Fruit fly (Drosophila melanogaster) whole organism, embryonic: ENCODE measurements around the gene shd.

Source experiments
- Bteb2 ChIP-seq: fragments of 200-800 bp; sonication (Bioruptor generic); optimal IDR thresholded peaks from 2 replicates; lab custom pipeline; 2016; ENCODE audit warnings: missing biosample characterization, missing genetic modification characterization
- CG11504 ChIP-seq: fragments of 200-800 bp; sonication (Bioruptor generic); optimal IDR thresholded peaks from 3 replicates; lab custom pipeline; 2019; ENCODE audit warnings: missing biosample characterization, mild to moderate bottlenecking, missing genetic modification characterization, moderate library complexity
- CG14710 ChIP-seq: fragments of 200-800 bp; sonication (Bioruptor generic); optimal IDR thresholded peaks from 3 replicates; lab custom pipeline; 2019; ENCODE audit warnings: missing biosample characterization, mild to moderate bottlenecking, missing genetic modification characterization, moderate library complexity
- CG15479 ChIP-seq: fragments of 200-800 bp; sonication (Bioruptor generic); optimal IDR thresholded peaks from 3 replicates; lab custom pipeline; 2019; ENCODE audit warnings: missing biosample characterization, mild to moderate bottlenecking, missing genetic modification characterization, moderate library complexity
- CG16779 ChIP-seq: fragments of 200-800 bp; sonication (Bioruptor generic); IDR thresholded peaks from 2 replicates; pipeline ENCODE4 v1.3.6; 2022; ENCODE audit warnings: missing biosample characterization, missing genetic modification characterization
- CG17912 ChIP-seq: fragments of 200-800 bp; sonication (Bioruptor generic); optimal IDR thresholded peaks from 2 replicates; lab custom pipeline; 2018; ENCODE audit warnings: missing biosample characterization, mild to moderate bottlenecking, missing genetic modification characterization
- CG18764 ChIP-seq: fragments of 200-800 bp; sonication (Bioruptor generic); optimal IDR thresholded peaks from 3 replicates; lab custom pipeline; 2016; ENCODE audit warnings: missing biosample characterization, missing genetic modification characterization
- CG4360 ChIP-seq: fragments of 200-800 bp; sonication (Bioruptor generic); IDR thresholded peaks from 2 replicates; pipeline ENCODE4 v1.3.6; 2022; ENCODE audit warnings: missing biosample characterization, missing genetic modification characterization
- CG4854 ChIP-seq: fragments of 200-800 bp; sonication (Bioruptor generic); optimal IDR thresholded peaks from 2 replicates; lab custom pipeline; 2016; ENCODE audit warnings: missing biosample characterization, missing genetic modification characterization, inconsistent platforms
- CG5245 ChIP-seq: fragments of 200-800 bp; sonication (Bioruptor generic); optimal IDR thresholded peaks from 3 replicates; lab custom pipeline; 2016; ENCODE audit warnings: missing biosample characterization, missing genetic modification characterization
- CG6683 ChIP-seq: fragments of 200-800 bp; sonication (Bioruptor generic); optimal IDR thresholded peaks from 2 replicates; lab custom pipeline; 2017; ENCODE audit warnings: missing biosample characterization, mild to moderate bottlenecking, missing genetic modification characterization, missing genetic modification reagents
- CG7786 ChIP-seq: fragments of 200-800 bp; sonication (Bioruptor generic); optimal IDR thresholded peaks from 2 replicates; lab custom pipeline; 2016; ENCODE audit warnings: missing biosample characterization, missing genetic modification characterization
- CG8765 ChIP-seq: fragments of 200-800 bp; sonication (Bioruptor generic); IDR thresholded peaks from 2 replicates; pipeline ENCODE4 v1.3.6; 2022; ENCODE audit warnings: missing biosample characterization, missing genetic modification characterization
- CG9609 ChIP-seq: fragments of 200-800 bp; sonication (Bioruptor generic); optimal IDR thresholded peaks from 3 replicates; lab custom pipeline; 2016; ENCODE audit warnings: missing biosample characterization, missing genetic modification characterization
- CoRest ChIP-seq: fragments of 200-800 bp; sonication (Bioruptor generic); optimal IDR thresholded peaks from 3 replicates; lab custom pipeline; 2018; ENCODE audit warnings: missing biosample characterization, mild to moderate bottlenecking, missing genetic modification characterization, moderate library complexity
- D ChIP-seq, 2 experiments: fragments of 200-800 bp in 1 of 2; fragments of >200 bp in 1 of 2; sonication (Bioruptor generic) in 1 of 2; optimal IDR thresholded peaks; 2 replicates in 1 of 2; 3 replicates in 1 of 2; lab custom pipeline; 2017; ENCODE audit warnings: mild to moderate bottlenecking in 1 of 2, missing biosample characterization in 1 of 2, missing genetic modification characterization in 1 of 2, missing genetic modification reagents in 1 of 2
- Ets65A ChIP-seq: fragments of 200-800 bp; sonication (Bioruptor generic); peaks from one replicate; lab custom pipeline; 2016; ENCODE audit warnings: missing biosample characterization, missing genetic modification characterization
- Hr3 ChIP-seq: fragments of 200-800 bp; sonication (Bioruptor generic); optimal IDR thresholded peaks from 3 replicates; lab custom pipeline; 2016; ENCODE audit warnings: missing biosample characterization, missing genetic modification characterization
- Lhr ChIP-seq: fragments of 200-800 bp; sonication (Bioruptor generic); optimal IDR thresholded peaks from 3 replicates; lab custom pipeline; 2017; ENCODE audit warnings: mild to moderate bottlenecking, missing biosample characterization, missing genetic modification reagents, missing genetic modification characterization
- Oaz ChIP-seq: fragments of 200-800 bp; sonication (Bioruptor generic); IDR thresholded peaks from 2 replicates; pipeline ENCODE4 v1.3.6; 2022; ENCODE audit warnings: missing biosample characterization, missing genetic modification characterization
- Ptx1 ChIP-seq: fragments of 200-800 bp; sonication (Bioruptor generic); IDR thresholded peaks from 2 replicates; pipeline ENCODE4 v1.3.6; 2022; ENCODE audit warnings: missing biosample characterization, missing genetic modification characterization
- TFAM ChIP-seq: fragments of 200-800 bp; sonication (Bioruptor generic); optimal IDR thresholded peaks from 2 replicates; lab custom pipeline; 2017; ENCODE audit warnings: missing biosample characterization, missing genetic modification characterization, inconsistent platforms
- Trl ChIP-seq, 3 experiments: fragments of >200 bp in 2 of 3; fragments of 200-800 bp in 1 of 3; sonication (Bioruptor generic) in 1 of 3; optimal IDR thresholded peaks; 2 replicates in 1 of 3; 3 replicates in 2 of 3; lab custom pipeline; 2016 to 2017; ENCODE audit warnings: missing biosample characterization in 1 of 3, missing genetic modification characterization in 1 of 3
- al ChIP-seq: fragments of 200-800 bp; sonication (Bioruptor generic); IDR thresholded peaks from 2 replicates; pipeline ENCODE4 v1.3.6; 2022; ENCODE audit warnings: missing biosample characterization, missing genetic modification characterization
- ara ChIP-seq: fragments of 200-800 bp; sonication (Bioruptor generic); IDR thresholded peaks from 2 replicates; pipeline ENCODE4 v1.3.6; 2022; ENCODE audit warnings: missing biosample characterization, missing genetic modification characterization
- br ChIP-seq: fragments of >200 bp; optimal IDR thresholded peaks from 2 replicates; lab custom pipeline; 2017
- gce ChIP-seq: fragments of 200-800 bp; sonication (Bioruptor generic); IDR thresholded peaks from 3 replicates; pipeline ENCODE4 v1.3.6; 2022; ENCODE audit warnings: missing biosample characterization, missing genetic modification characterization
- gcm ChIP-seq: fragments of 200-800 bp; sonication (Bioruptor generic); optimal IDR thresholded peaks from 2 replicates; lab custom pipeline; 2019; ENCODE audit warnings: missing biosample characterization, mild to moderate bottlenecking, missing genetic modification characterization, moderate library complexity
- gt ChIP-seq: fragments of 200-800 bp; sonication (Bioruptor generic); IDR thresholded peaks from 2 replicates; pipeline ENCODE4 v1.3.6; 2022; ENCODE audit warnings: missing biosample characterization, missing genetic modification characterization
- ham ChIP-seq: fragments of 200-800 bp; sonication (Bioruptor generic); IDR thresholded peaks from 2 replicates; pipeline ENCODE4 v1.3.6; 2022; ENCODE audit warnings: missing biosample characterization, missing genetic modification characterization
- insv ChIP-seq, 2 experiments: fragments of 200-800 bp; sonication (Bioruptor generic); optimal IDR thresholded peaks; 3 replicates each; lab custom pipeline; 2016 to 2018; ENCODE audit warnings: missing biosample characterization in 2 of 2, missing genetic modification characterization in 2 of 2
- kni ChIP-seq: fragments of 200-800 bp; sonication (Bioruptor generic); optimal IDR thresholded peaks from 3 replicates; lab custom pipeline; 2017; ENCODE audit warnings: mild to moderate bottlenecking, missing biosample characterization, missing genetic modification reagents, missing genetic modification characterization
- pfk ChIP-seq: fragments of 200-800 bp; sonication (Bioruptor generic); optimal IDR thresholded peaks from 2 replicates; lab custom pipeline; 2018; ENCODE audit warnings: missing biosample characterization, mild to moderate bottlenecking, missing genetic modification characterization, moderate library complexity
- pros ChIP-seq: fragments of 200-800 bp; sonication (Bioruptor generic); optimal IDR thresholded peaks from 3 replicates; lab custom pipeline; 2019; ENCODE audit warnings: missing biosample characterization, mild to moderate bottlenecking, missing genetic modification characterization, moderate library complexity
- pzg ChIP-seq: fragments of 200-800 bp; sonication (Bioruptor generic); optimal IDR thresholded peaks from 3 replicates; lab custom pipeline; 2018; ENCODE audit warnings: missing biosample characterization, mild to moderate bottlenecking, missing genetic modification characterization, moderate library complexity
- sd ChIP-seq: fragments of 200-800 bp; sonication (Bioruptor generic); optimal IDR thresholded peaks from 3 replicates; lab custom pipeline; 2018; ENCODE audit warnings: missing biosample characterization, mild to moderate bottlenecking, missing genetic modification characterization, moderate library complexity
- so ChIP-seq: fragments of 200-800 bp; sonication (Bioruptor generic); IDR thresholded peaks from 3 replicates; pipeline ENCODE4 v1.3.6; 2022; ENCODE audit warnings: missing biosample characterization, missing genetic modification characterization
- tll ChIP-seq, 2 experiments: fragments of 200-800 bp in 1 of 2; fragments of >200 bp in 1 of 2; sonication (Bioruptor generic) in 1 of 2; optimal IDR thresholded peaks; 2 replicates each; lab custom pipeline; 2017 to 2019; ENCODE audit warnings: missing biosample characterization in 2 of 2, missing genetic modification characterization in 2 of 2, mild to moderate bottlenecking in 1 of 2, moderate library complexity in 1 of 2
- twi ChIP-seq: fragments of 200-800 bp; optimal IDR thresholded peaks from 2 replicates; lab custom pipeline; 2019; ENCODE audit warnings: missing biosample characterization, mild to moderate bottlenecking, missing genetic modification characterization, moderate library complexity

Gene shd

dm6 chr3L:14637705-14638529, 23.7 kb downstream of the shd start (continued):
- no peak for TF ChIP-seq CG17912 (GFP tag; lab: Kevin White, UChicago)
- peak; percentile 3 for TF ChIP-seq pros (GFP tag; lab: Kevin White, UChicago)
- TF ChIP-seq Ptx1: no peak
- TF ChIP-seq Oaz (GFP tag; lab: Robert Waterston, UW): no peak
- 0 out of 3 replicates have a peak, but pooled peaks have one; percentile 6 for TF ChIP-seq gce (GFP tag; lab: Robert Waterston, UW)
- no peak for TF ChIP-seq gcm (GFP tag; lab: Kevin White, UChicago)
- no peak for TF ChIP-seq CG5245
- no peak for TF ChIP-seq CG6683 (GFP tag; lab: Kevin White, UChicago)
- no peak for TF ChIP-seq gt
- TF ChIP-seq Trl (optimal IDR thresholded peaks at IDR 0.05; lab: Kevin White, UChicago): no peak
- no peak for TF ChIP-seq Trl (GFP tag; optimal IDR thresholded peaks at IDR 0.05; lab: Kevin White, UChicago)
- no peak for TF ChIP-seq Bteb2 (GFP tag; lab: Kevin White, UChicago)
- TF ChIP-seq CG4360: peak; percentile 71
- peak; percentile 75 for TF ChIP-seq kni (GFP tag; lab: Kevin White, UChicago)
- TF ChIP-seq CG7786 (GFP tag; lab: Kevin White, UChicago): no peak
- TF ChIP-seq CG4854 (GFP tag; lab: Kevin White, UChicago): no peak
- no peak for TF ChIP-seq CG14710 (tag; lab: Kevin White, UChicago)
- no peak for TF ChIP-seq Ets65A (GFP tag; lab: Kevin White, UChicago)
- TF ChIP-seq Lhr: no peak
- TF ChIP-seq pzg (GFP tag; lab: Kevin White, UChicago): no peak
- TF ChIP-seq CG11504 (tag; lab: Kevin White, UChicago): no peak
- TF ChIP-seq ham (GFP tag; lab: Robert Waterston, UW): no peak
- TF ChIP-seq CG16779: no peak
- TF ChIP-seq CG9609 (GFP tag; lab: Kevin White, UChicago): no peak
- no peak for TF ChIP-seq so (GFP tag; lab: Robert Waterston, UW)
- TF ChIP-seq sd (tag; lab: Kevin White, UChicago): no peak
- TF ChIP-seq CG18764 (GFP tag; lab: Kevin White, UChicago): no peak
- TF ChIP-seq br (lab: Kevin White, UChicago): no peak
- peak in 1 of 2 experiments; percentile 22 for TF ChIP-seq insv (GFP tag; optimal IDR thresholded peaks at IDR 0.05; lab: Kevin White, UChicago)
- TF ChIP-seq al (GFP tag; lab: Robert Waterston, UW): no peak
- no peak for TF ChIP-seq twi (tag; lab: Kevin White, UChicago)
- TF ChIP-seq D (optimal IDR thresholded peaks at IDR 0.05; lab: Kevin White, UChicago): no peak
- no peak for TF ChIP-seq D (GFP tag; optimal IDR thresholded peaks at IDR 0.05; lab: Kevin White, UChicago)
- TF ChIP-seq CoRest: no peak
- TF ChIP-seq TFAM (GFP tag; lab: Kevin White, UChicago): no peak
- TF ChIP-seq CG15479 (GFP tag; lab: Kevin White, UChicago): peak; percentile 13
- TF ChIP-seq CG8765 (GFP tag; lab: Robert Waterston, UW): no peak
- TF ChIP-seq tll (GFP tag; optimal IDR thresholded peaks at IDR 0.05; lab: Kevin White, UChicago): peak in 1 of 2 experiments; percentile 88
- no peak for TF ChIP-seq Hr3 (GFP tag; lab: Kevin White, UChicago)
- TF ChIP-seq pfk: peak; percentile 77
- TF ChIP-seq ara (GFP tag; lab: Robert Waterston, UW): no peak
- TF ChIP-seq, all 482 proteins: peak for 11
